Fruit fly (Drosophila melanogaster) whole organism, embryonic: Measurements from ENCODE around the gene CG31381.

Experiments
- Awh ChIP-seq: fragments of 200-800 bp; sonication (Bioruptor generic); IDR thresholded peaks from 2 replicates; pipeline ENCODE4, ENCODE4 v1.3.6; 2022; ENCODE audit warnings: missing biosample characterization, missing genetic modification characterization
- Blimp-1 ChIP-seq: fragments of 200-800 bp; sonication (Bioruptor generic); optimal IDR thresholded peaks from 3 replicates; lab custom pipeline; 2018; ENCODE audit warnings: missing biosample characterization, missing genetic modification characterization, mild to moderate bottlenecking, moderate library complexity, missing genetic modification reagents
- CG11504 ChIP-seq: fragments of 200-800 bp; sonication (Bioruptor generic); optimal IDR thresholded peaks from 3 replicates; lab custom pipeline; 2019; ENCODE audit warnings: missing biosample characterization, mild to moderate bottlenecking, missing genetic modification characterization, moderate library complexity
- CG12769 ChIP-seq: fragments of 200-800 bp; sonication (Bioruptor generic); optimal IDR thresholded peaks from 2 replicates; lab custom pipeline; 2019; ENCODE audit warnings: missing biosample characterization, mild to moderate bottlenecking, missing genetic modification characterization, moderate library complexity
- CG13424 ChIP-seq: fragments of 200-800 bp; sonication (Bioruptor generic); optimal IDR thresholded peaks from 2 replicates; lab custom pipeline; 2019; ENCODE audit warnings: missing biosample characterization, mild to moderate bottlenecking, missing genetic modification characterization, moderate library complexity
- CG14860 ChIP-seq: fragments of 200-800 bp; sonication (Bioruptor generic); IDR thresholded peaks from 3 replicates; pipeline ENCODE4 v1.3.6; 2022; ENCODE audit warnings: missing biosample characterization, missing genetic modification characterization; ENCODE audit not compliant: partially characterized antibody
- CG14965 ChIP-seq: fragments of 200-800 bp; sonication (Bioruptor generic); optimal IDR thresholded peaks from 2 replicates; lab custom pipeline; 2016; ENCODE audit warnings: missing biosample characterization, missing genetic modification characterization, borderline replicate concordance
- CG18262 ChIP-seq: fragments of 200-800 bp; optimal IDR thresholded peaks from 3 replicates; lab custom pipeline; 2019; ENCODE audit warnings: missing biosample characterization, mild to moderate bottlenecking, missing genetic modification characterization, moderate library complexity
- CG2120 ChIP-seq: fragments of 200-800 bp; sonication (Bioruptor generic); optimal IDR thresholded peaks from 3 replicates; lab custom pipeline; 2016; ENCODE audit warnings: missing biosample characterization, missing genetic modification characterization
- CG2678 ChIP-seq: fragments of 200-800 bp; sonication (Bioruptor generic); optimal IDR thresholded peaks from 3 replicates; lab custom pipeline; 2019; ENCODE audit warnings: missing biosample characterization, mild to moderate bottlenecking, missing genetic modification characterization, moderate library complexity
- CG30403 ChIP-seq: fragments of 200-800 bp; sonication (Bioruptor generic); optimal IDR thresholded peaks from 3 replicates; lab custom pipeline; 2016; ENCODE audit warnings: missing biosample characterization, missing genetic modification characterization
- CG3281 ChIP-seq: fragments of 200-800 bp; sonication (Bioruptor generic); optimal IDR thresholded peaks from 3 replicates; lab custom pipeline; 2017; ENCODE audit warnings: missing biosample characterization, mild to moderate bottlenecking, missing genetic modification characterization
- CG3847 ChIP-seq: fragments of 200-800 bp; sonication (Bioruptor generic); IDR thresholded peaks from 2 replicates; pipeline ENCODE4 v1.3.6; 2022; ENCODE audit warnings: missing biosample characterization, missing genetic modification characterization
- CG4282 ChIP-seq: fragments of 200-800 bp; sonication (Bioruptor generic); optimal IDR thresholded peaks from 2 replicates; lab custom pipeline; 2016; ENCODE audit warnings: missing biosample characterization, missing genetic modification characterization
- CG9797 ChIP-seq: fragments of 200-800 bp; sonication (Bioruptor generic); optimal IDR thresholded peaks from 3 replicates; lab custom pipeline; 2018; ENCODE audit warnings: missing biosample characterization, mild to moderate bottlenecking, missing genetic modification characterization
- D ChIP-seq, 2 experiments: fragments of 200-800 bp in 1 of 2; fragments of >200 bp in 1 of 2; sonication (Bioruptor generic) in 1 of 2; optimal IDR thresholded peaks; 2 replicates in 1 of 2; 3 replicates in 1 of 2; lab custom pipeline; 2017; ENCODE audit warnings: mild to moderate bottlenecking in 1 of 2, missing biosample characterization in 1 of 2, missing genetic modification characterization in 1 of 2, missing genetic modification reagents in 1 of 2
- Dip2 ChIP-seq: fragments of 200-800 bp; sonication (Bioruptor generic); IDR thresholded peaks from 2 replicates; pipeline ENCODE4 v1.3.6; 2022; ENCODE audit warnings: missing biosample characterization, missing genetic modification characterization
- Drgx ChIP-seq: fragments of 200-800 bp; sonication (Bioruptor generic); IDR thresholded peaks from 2 replicates; pipeline ENCODE4 v1.3.6; 2022; ENCODE audit warnings: missing biosample characterization, missing genetic modification characterization
- H2.0 ChIP-seq: fragments of 200-800 bp; sonication (Bioruptor generic); IDR thresholded peaks from 2 replicates; pipeline ENCODE4 v1.3.6; 2022; ENCODE audit warnings: missing biosample characterization, missing genetic modification characterization
- Hr51 ChIP-seq, 2 experiments: fragments of 200-800 bp; sonication (Bioruptor generic); optimal IDR thresholded peaks; 2 replicates in 1 of 2; 3 replicates in 1 of 2; lab custom pipeline; 2016 to 2018; ENCODE audit warnings: missing biosample characterization in 2 of 2, missing genetic modification characterization in 2 of 2, mild to moderate bottlenecking in 1 of 2, moderate library complexity in 1 of 2
- MESR4 ChIP-seq: fragments of 200-800 bp; sonication (Bioruptor generic); optimal IDR thresholded peaks from 2 replicates; lab custom pipeline; 2018; ENCODE audit warnings: missing biosample characterization, mild to moderate bottlenecking, missing genetic modification characterization, moderate library complexity
- Mad ChIP-seq: fragments of 200-800 bp; sonication (Bioruptor generic); optimal IDR thresholded peaks from 2 replicates; lab custom pipeline; 2016; ENCODE audit warnings: missing biosample characterization, missing genetic modification characterization
- Oli ChIP-seq: fragments of 200-800 bp; sonication (Bioruptor generic); optimal IDR thresholded peaks from 2 replicates; lab custom pipeline; 2018; ENCODE audit warnings: missing biosample characterization, mild to moderate bottlenecking, missing genetic modification characterization, moderate library complexity
- Poxn ChIP-seq: fragments of 200-800 bp; sonication (Bioruptor generic); IDR thresholded peaks from 2 replicates; pipeline ENCODE4 v1.3.6; 2022; ENCODE audit warnings: missing biosample characterization, missing genetic modification characterization
- Scr ChIP-seq: fragments of 200-800 bp; sonication (Bioruptor generic); IDR thresholded peaks from 2 replicates; pipeline ENCODE4 v1.3.6; 2022; ENCODE audit warnings: missing biosample characterization, missing genetic modification characterization; ENCODE audit not compliant: partially characterized antibody
- Spps ChIP-seq: fragments of 200-800 bp; sonication (Bioruptor generic); optimal IDR thresholded peaks from 2 replicates; lab custom pipeline; 2018; ENCODE audit warnings: missing biosample characterization, mild to moderate bottlenecking, missing genetic modification characterization
- Trl ChIP-seq, 3 experiments: fragments of >200 bp in 2 of 3; fragments of 200-800 bp in 1 of 3; sonication (Bioruptor generic) in 1 of 3; optimal IDR thresholded peaks; 2 replicates in 1 of 3; 3 replicates in 2 of 3; lab custom pipeline; 2016 to 2017; ENCODE audit warnings: missing biosample characterization in 1 of 3, missing genetic modification characterization in 1 of 3
- Xrp1 ChIP-seq: fragments of 200-800 bp; sonication (Bioruptor generic); IDR thresholded peaks from 2 replicates; pipeline ENCODE4 v1.3.6; 2022; ENCODE audit warnings: missing biosample characterization, missing genetic modification characterization
- btn ChIP-seq: fragments of 200-800 bp; sonication (Bioruptor generic); optimal IDR thresholded peaks from 2 replicates; lab custom pipeline; 2016; ENCODE audit warnings: missing biosample characterization, missing genetic modification characterization
- cg ChIP-seq: fragments of 200-800 bp; sonication (Bioruptor generic); optimal IDR thresholded peaks from 3 replicates; lab custom pipeline; 2019; ENCODE audit warnings: missing biosample characterization, mild to moderate bottlenecking, missing genetic modification characterization, moderate library complexity
- ci ChIP-seq: fragments of 200-800 bp; sonication (Bioruptor generic); IDR thresholded peaks from 3 replicates; pipeline ENCODE4 v1.3.6; 2022; ENCODE audit warnings: missing biosample characterization, missing genetic modification characterization
- dm ChIP-seq: fragments of 200-800 bp; sonication (Bioruptor generic); optimal IDR thresholded peaks from 3 replicates; lab custom pipeline; 2016; ENCODE audit warnings: missing biosample characterization, missing genetic modification characterization
- dmrt99B ChIP-seq: fragments of 200-800 bp; sonication (Bioruptor generic); optimal IDR thresholded peaks from 2 replicates; lab custom pipeline; 2018; ENCODE audit warnings: missing biosample characterization, mild to moderate bottlenecking, missing genetic modification characterization, moderate library complexity
- gce ChIP-seq: fragments of 200-800 bp; sonication (Bioruptor generic); IDR thresholded peaks from 3 replicates; pipeline ENCODE4 v1.3.6; 2022; ENCODE audit warnings: missing biosample characterization, missing genetic modification characterization
- gem ChIP-seq: fragments of 200-800 bp; sonication (Bioruptor generic); optimal IDR thresholded peaks from 2 replicates; lab custom pipeline; 2019; ENCODE audit warnings: missing biosample characterization, mild to moderate bottlenecking, missing genetic modification characterization, moderate library complexity
- gsb ChIP-seq: fragments of 200-800 bp; sonication (Bioruptor generic); IDR thresholded peaks from 2 replicates; pipeline ENCODE4 v1.3.6; 2022; ENCODE audit warnings: missing biosample characterization, missing genetic modification characterization
- hbn ChIP-seq: fragments of 200-800 bp; sonication (Bioruptor generic); IDR thresholded peaks from 2 replicates; pipeline ENCODE4 v1.3.6; 2022; ENCODE audit warnings: missing biosample characterization, missing genetic modification characterization; ENCODE audit not compliant: partially characterized antibody
- jumu ChIP-seq: fragments of 200-800 bp; sonication (Bioruptor generic); optimal IDR thresholded peaks from 3 replicates; lab custom pipeline; 2016; ENCODE audit warnings: missing biosample characterization, missing genetic modification characterization
- kah ChIP-seq: fragments of 200-800 bp; sonication (Bioruptor generic); optimal IDR thresholded peaks from 2 replicates; lab custom pipeline; 2018; ENCODE audit warnings: missing biosample characterization, mild to moderate bottlenecking, missing genetic modification characterization
- ken ChIP-seq: fragments of 200-800 bp; sonication (Bioruptor generic); IDR thresholded peaks from 3 replicates; pipeline ENCODE4 v1.3.6; 2022; ENCODE audit warnings: missing biosample characterization, missing genetic modification characterization
- lab ChIP-seq: fragments of 200-800 bp; sonication (Bioruptor generic); optimal IDR thresholded peaks from 3 replicates; lab custom pipeline; 2017; ENCODE audit warnings: missing biosample characterization, missing genetic modification characterization, mild to moderate bottlenecking, moderate library complexity, missing genetic modification reagents
- lbe ChIP-seq: fragments of 200-800 bp; sonication (Bioruptor generic); optimal IDR thresholded peaks from 2 replicates; lab custom pipeline; 2016; ENCODE audit warnings: missing biosample characterization, mild to moderate bottlenecking, missing genetic modification characterization
- mirr ChIP-seq: fragments of 200-800 bp; sonication (Bioruptor generic); optimal IDR thresholded peaks from 3 replicates; lab custom pipeline; 2018; ENCODE audit warnings: missing biosample characterization, mild to moderate bottlenecking, missing genetic modification characterization
- onecut ChIP-seq: fragments of 200-800 bp; sonication (Bioruptor generic); IDR thresholded peaks from 2 replicates; pipeline ENCODE4 v1.3.6; 2022; ENCODE audit warnings: missing biosample characterization, missing genetic modification characterization
- otp ChIP-seq: fragments of 200-800 bp; sonication (Bioruptor generic); IDR thresholded peaks from 3 replicates; pipeline ENCODE4, ENCODE4 v1.3.6; 2022; ENCODE audit warnings: missing biosample characterization, missing genetic modification characterization
- pzg ChIP-seq: fragments of 200-800 bp; sonication (Bioruptor generic); optimal IDR thresholded peaks from 3 replicates; lab custom pipeline; 2018; ENCODE audit warnings: missing biosample characterization, mild to moderate bottlenecking, missing genetic modification characterization, moderate library complexity
- row ChIP-seq: fragments of 200-800 bp; sonication (Bioruptor generic); IDR thresholded peaks from 3 replicates; pipeline ENCODE4 v1.3.6; 2022; ENCODE audit warnings: missing biosample characterization, missing genetic modification characterization
- slou ChIP-seq: fragments of 200-800 bp; sonication (Bioruptor generic); optimal IDR thresholded peaks from 3 replicates; lab custom pipeline; 2016; ENCODE audit warnings: missing biosample characterization, missing genetic modification characterization
- unpg ChIP-seq: fragments of 200-800 bp; sonication (Bioruptor generic); optimal IDR thresholded peaks from 3 replicates; lab custom pipeline; 2018; ENCODE audit warnings: missing biosample characterization, mild to moderate bottlenecking, missing genetic modification characterization, moderate library complexity
- zf30C ChIP-seq: fragments of 200-800 bp; sonication (Bioruptor generic); optimal IDR thresholded peaks from 3 replicates; lab custom pipeline; 2018; ENCODE audit warnings: missing biosample characterization, mild to moderate bottlenecking, missing genetic modification characterization

Gene CG31381

dm6 chr3R:24890919-24891318, 14.1 kb downstream of the CG31381 start (continued):
- TF ChIP-seq unpg (GFP tag; lab: Kevin White, UChicago) (peak; percentile 17), Xrp1 (GFP tag; lab: Robert Waterston, UW) (peak; percentile 9; the same call in 1 of the 2 replicates), cg (GFP tag; lab: Kevin White, UChicago) (no peak), lbe (GFP tag; lab: Kevin White, UChicago) (no peak), ken (GFP tag; lab: Robert Waterston, UW) (no peak), slou (GFP tag; lab: Kevin White, UChicago) (no peak), H2.0 (GFP tag; lab: Robert Waterston, UW) (no peak), Mad (GFP tag; lab: Kevin White, UChicago) (no peak), CG3281 (GFP tag; lab: Kevin White, UChicago) (no peak), CG2120 (peak; percentile 3), Scr (GFP tag; lab: Robert Waterston, UW) (no peak), Blimp-1 (GFP tag; lab: Kevin White, UChicago) (no peak), CG30403 (peak; percentile 13), jumu (no peak), Oli (tag; lab: Kevin White, UChicago) (peak; percentile 14), CG18262 (tag; lab: Kevin White, UChicago) (peak; percentile 15), Drgx (GFP tag; lab: Robert Waterston, UW) (peak; percentile 30; the same call in 1 of the 2 replicates), CG4282 (GFP tag; lab: Kevin White, UChicago) (no peak), zf30C (GFP tag; lab: Kevin White, UChicago) (peak; percentile 29), CG3847 (0 out of 2 replicates have a peak, but pooled peaks have one; percentile 16), mirr (GFP tag; lab: Kevin White, UChicago) (no peak), pzg (GFP tag; lab: Kevin White, UChicago) (no peak), Awh (GFP tag; lab: Robert Waterston, UW) (no peak), row (GFP tag; lab: Robert Waterston, UW) (peak; percentile 41; the same call in 2 of the 3 replicates), dmrt99B (tag; lab: Kevin White, UChicago) (peak; percentile 31), otp (GFP tag; lab: Robert Waterston, UW) (no peak), btn (no peak), D (optimal IDR thresholded peaks at IDR 0.05; lab: Kevin White, UChicago) (no peak), D (GFP tag; optimal IDR thresholded peaks at IDR 0.05; lab: Kevin White, UChicago) (no peak), Trl (optimal IDR thresholded peaks at IDR 0.05; lab: Kevin White, UChicago) (no peak), Trl (GFP tag; optimal IDR thresholded peaks at IDR 0.05; lab: Kevin White, UChicago) (no peak), gce (GFP tag; lab: Robert Waterston, UW) (no peak), onecut (GFP tag; lab: Robert Waterston, UW) (no peak), kah (GFP tag; lab: Kevin White, UChicago) (no peak), MESR4 (GFP tag; lab: Kevin White, UChicago) (no peak), Poxn (GFP tag; lab: Robert Waterston, UW) (no peak), dm (no peak), hbn (GFP tag; lab: Robert Waterston, UW) (no peak), CG9797 (no peak), Spps (tag; lab: Kevin White, UChicago) (no peak), CG12769 (tag; lab: Kevin White, UChicago) (peak; percentile 12), CG13424 (peak; percentile 27), gsb (GFP tag; lab: Robert Waterston, UW) (no peak), gem (tag; lab: Kevin White, UChicago) (peak; percentile 36), lab (GFP tag; lab: Kevin White, UChicago) (peak; percentile 25), ci (GFP tag; lab: Robert Waterston, UW) (no peak), CG11504 (peak; percentile 39), CG14965 (GFP tag; lab: Kevin White, UChicago) (no peak), CG2678 (tag; lab: Kevin White, UChicago) (peak; percentile 26), Dip2 (no peak), CG14860 (GFP tag; lab: Robert Waterston, UW) (no peak), Hr51 (GFP tag; optimal IDR thresholded peaks at IDR 0.05; lab: Kevin White, UChicago) (peak in 1 of 2 experiments; percentile 31)
